Fruit fly (Drosophila melanogaster) whole organism: ENCODE measurements around the gene CG15021.

ENCODE experiments used
- Dll ChIP-seq: fragments of >200 bp; optimal IDR thresholded peaks from 2 replicates; lab custom pipeline; 2017
- EcR ChIP-seq, 2 experiments: fragments of >200 bp; optimal IDR thresholded peaks; 2 replicates each; lab custom pipeline; 2017; ENCODE audit warnings: missing biosample characterization in 2 of 2, missing genetic modification characterization in 2 of 2, missing genetic modification reagents in 2 of 2
- pan ChIP-seq: fragments of >200 bp; optimal IDR thresholded peaks from 2 replicates; lab custom pipeline; 2017
- usp ChIP-seq: fragments of >200 bp; optimal IDR thresholded peaks from 2 replicates; lab custom pipeline; 2017; ENCODE audit warnings: missing biosample characterization, missing genetic modification characterization, mixed read lengths

DNA sequence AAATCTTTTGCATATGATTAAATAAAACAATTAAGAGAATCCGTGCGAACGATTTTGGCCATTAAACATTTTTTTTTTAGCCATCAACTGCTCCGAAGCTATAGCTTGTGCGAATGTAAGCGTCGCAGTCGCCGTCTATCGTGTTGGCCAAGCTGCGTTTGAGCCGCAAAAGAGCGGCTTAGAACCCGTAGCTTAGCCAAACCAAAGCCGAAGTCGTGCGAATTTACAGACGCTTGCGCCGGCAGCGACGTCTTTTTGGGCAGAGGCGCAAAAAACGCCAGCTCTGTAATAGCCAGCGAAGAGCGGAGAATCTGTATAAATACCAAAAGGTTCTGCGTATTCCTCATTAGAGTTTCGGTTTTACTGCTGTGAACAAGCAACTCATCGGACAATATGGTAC, 43.4 kb downstream of the CG15021 start, which contains the start of gene CG7465:
- TF ChIP-seq usp (GFP tag; lab: Kevin White, UChicago) = no peak
- TF ChIP-seq EcR (GFP tag; optimal IDR thresholded peaks at IDR 0.05; lab: Kevin White, UChicago) = no peak
- TF ChIP-seq pan = no peak
- TF ChIP-seq Dll (lab: Kevin White, UChicago) = no peak
